Worm (Caenorhabditis elegans) whole organism, L2 larva: ENCODE results near the gene cest-31.

Experiments used
- Y55F3AM.14 ChIP-seq: fragments of 200-800 bp; sonication (Bioruptor generic); optimal IDR thresholded peaks from 2 replicates; lab custom pipeline; 2018; ENCODE audit warnings: mild to moderate bottlenecking, missing genetic modification characterization, missing compliant biosample characterization
- aly-2 ChIP-seq: fragments of 150-350 bp; optimal IDR thresholded peaks from 2 replicates; lab custom pipeline; 2014; ENCODE audit warnings: missing biosample characterization, missing genetic modification characterization
- ama-1 ChIP-seq: fragments of 150-350 bp; optimal IDR thresholded peaks from 2 replicates; lab custom pipeline; 2018; ENCODE audit warnings: inconsistent platforms
- ceh-16 ChIP-seq: fragments of 150-350 bp; optimal IDR thresholded peaks from 2 replicates; lab custom pipeline; 2014; ENCODE audit warnings: missing biosample characterization, missing genetic modification characterization
- ceh-82 ChIP-seq: fragments of 150-350 bp; optimal IDR thresholded peaks from 2 replicates; lab custom pipeline; 2014; ENCODE audit warnings: missing biosample characterization, missing genetic modification characterization
- dmd-4 ChIP-seq: sonication (generic microtip); optimal IDR thresholded peaks from 2 replicates; lab custom pipeline; 2017; ENCODE audit warnings: missing biosample characterization, missing genetic modification characterization
- elt-3 ChIP-seq: sonication (generic microtip); optimal IDR thresholded peaks from 2 replicates; lab custom pipeline; 2017; ENCODE audit warnings: missing biosample characterization, missing genetic modification characterization
- lin-39 ChIP-seq: fragments of 150-350 bp; optimal IDR thresholded peaks from 2 replicates; lab custom pipeline; 2014; ENCODE audit warnings: missing biosample characterization, missing genetic modification reagents, missing genetic modification characterization
- mab-5 ChIP-seq: fragments of 150-350 bp; optimal IDR thresholded peaks from 2 replicates; lab custom pipeline; 2014; ENCODE audit warnings: missing biosample characterization, missing genetic modification characterization
- mdl-1 ChIP-seq, 2 experiments: fragments of 150-350 bp in 1 of 2; sonication (generic microtip) in 1 of 2; optimal IDR thresholded peaks; 2 replicates each; lab custom pipeline; 2017; ENCODE audit warnings: missing biosample characterization in 2 of 2, missing genetic modification characterization in 2 of 2
- nhr-12 ChIP-seq: fragments of 150-350 bp; optimal IDR thresholded peaks from 2 replicates; lab custom pipeline; 2014; ENCODE audit warnings: missing biosample characterization, missing genetic modification characterization
- nhr-129 ChIP-seq: fragments of 150-350 bp; optimal IDR thresholded peaks from 2 replicates; lab custom pipeline; 2014; ENCODE audit warnings: missing biosample characterization, missing genetic modification characterization
- nhr-6 ChIP-seq: fragments of 150-350 bp; optimal IDR thresholded peaks from 2 replicates; lab custom pipeline; 2014; ENCODE audit warnings: missing biosample characterization, missing genetic modification characterization
- nhr-77 ChIP-seq: fragments of 150-350 bp; optimal IDR thresholded peaks from 2 replicates; lab custom pipeline; 2014; ENCODE audit warnings: missing biosample characterization, missing genetic modification characterization
- skn-1 ChIP-seq: sonication (generic microtip); optimal IDR thresholded peaks from 2 replicates; lab custom pipeline; 2017; ENCODE audit warnings: missing biosample characterization, missing genetic modification characterization
- unc-39 ChIP-seq: fragments of 150-350 bp; optimal IDR thresholded peaks from 2 replicates; lab custom pipeline; 2014; ENCODE audit warnings: missing biosample characterization, missing genetic modification characterization
- unc-55 ChIP-seq: fragments of 150-350 bp; sonication (generic microtip); optimal IDR thresholded peaks from 3 replicates; lab custom pipeline; 2014; ENCODE audit warnings: missing biosample characterization, missing genetic modification reagents, missing genetic modification characterization
- zag-1 ChIP-seq: fragments of 150-350 bp; optimal IDR thresholded peaks from 2 replicates; lab custom pipeline; 2014; ENCODE audit warnings: missing biosample characterization, missing genetic modification characterization
- ztf-11 ChIP-seq: sonication (generic microtip); optimal IDR thresholded peaks from 2 replicates; lab custom pipeline; 2017; ENCODE audit warnings: missing biosample characterization, missing genetic modification characterization

cest-31 gene

DNA sequence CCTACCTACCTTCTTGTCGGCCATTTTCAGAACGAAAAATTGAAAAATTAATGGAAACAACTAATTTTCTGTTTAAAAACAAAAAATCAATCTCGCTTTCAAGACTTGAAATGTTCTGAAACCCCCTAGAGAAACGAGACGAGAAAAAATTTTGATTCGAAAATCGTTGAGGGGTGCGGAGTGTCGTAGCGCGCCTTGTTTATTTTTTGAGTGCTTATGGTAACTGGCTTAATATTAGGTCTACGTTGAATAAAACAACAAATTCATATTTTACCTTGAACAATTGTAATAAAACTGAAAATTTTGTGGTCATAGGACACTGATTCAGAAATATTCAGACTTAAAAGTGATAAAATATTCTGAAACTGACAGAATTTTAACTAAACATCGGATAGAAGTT is 36.4 kb downstream of the cest-31 start, which contains the start of gene sna-1:
Gene sna-1 (minus strand): TSS at position 218 of the 400 bp plus-strand sequence.
- TF ChIP-seq ama-1 (lab: Kevin White, UChicago) (peak; percentile 36), unc-55 (GFP tag; lab: Kevin White, UChicago) (peak; percentile 28), ceh-16 (tag; lab: Kevin White, UChicago) (no peak)

DNA sequence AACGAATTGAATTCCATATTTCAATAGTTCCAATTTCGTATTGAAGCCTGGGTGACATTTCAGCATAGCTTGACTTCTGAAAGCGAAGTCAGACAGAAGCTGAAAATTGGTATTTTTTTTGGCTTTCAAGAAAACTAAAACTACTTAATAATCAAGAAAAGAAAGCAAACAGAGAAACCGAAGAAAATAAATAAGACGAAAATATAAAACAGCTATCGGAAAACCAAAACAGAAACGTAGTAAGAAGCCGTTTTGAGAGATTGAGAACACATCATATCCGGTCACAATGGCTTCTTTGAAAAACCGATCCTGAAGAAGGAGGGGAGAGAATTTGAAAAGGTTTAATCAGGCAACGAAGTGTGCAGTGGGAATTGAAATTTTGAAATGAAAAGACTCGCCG is 44.2 kb downstream of the cest-31 start, which contains the start of gene srg-30:
Gene srg-30 (minus strand): TSS at position 101 of the 400 bp plus-strand sequence.
- TF ChIP-seq zag-1 (tag; lab: Kevin White, UChicago) (no peak), mdl-1 (tag; optimal IDR thresholded peaks at IDR 0.05; lab: Kevin White, UChicago) (no peak), nhr-6 (tag; lab: Kevin White, UChicago) (no peak), nhr-129 (tag; lab: Kevin White, UChicago) (no peak), nhr-77 (no peak), aly-2 (tag; lab: Kevin White, UChicago) (no peak), unc-39 (tag; lab: Kevin White, UChicago) (no peak), skn-1 (no peak), unc-55 (GFP tag; lab: Kevin White, UChicago) (no peak), ceh-82 (tag; lab: Kevin White, UChicago) (no peak), Y55F3AM.14 (GFP tag; lab: Kevin White, UChicago) (no peak), dmd-4 (no peak), ztf-11 (no peak), lin-39 (no peak)

DNA sequence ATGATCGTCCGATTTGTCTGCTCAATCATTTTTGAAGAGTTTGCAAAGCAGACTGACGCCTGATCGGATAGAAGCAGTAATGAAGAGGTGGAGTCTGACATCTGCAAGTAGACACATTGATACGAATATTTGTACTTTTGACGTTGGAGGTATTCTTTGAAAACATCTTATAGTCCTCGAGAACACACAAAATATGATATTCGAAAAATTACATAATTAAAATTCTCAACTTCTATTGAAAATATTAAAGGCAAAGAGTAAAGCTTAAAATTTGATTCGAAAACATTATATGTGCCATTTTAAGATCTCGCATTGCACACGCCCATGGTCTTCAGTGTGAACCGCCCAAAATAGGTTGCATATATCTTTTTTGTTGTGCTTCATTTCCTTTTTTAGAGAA is 48.3 kb downstream of the cest-31 start, which contains the start of gene ZC487.2:
Gene ZC487.2 (minus strand): TSS at position 101 of the 400 bp plus-strand sequence.
- no peak for TF ChIP-seq mab-5
- TF ChIP-seq nhr-12 (tag; lab: Kevin White, UChicago), result no peak
- no peak for TF ChIP-seq elt-3 (tag; lab: Kevin White, UChicago)
- no peak for TF ChIP-seq ceh-16 (tag; lab: Kevin White, UChicago)
